Worm (Caenorhabditis elegans) whole organism, late embryonic: ENCODE measurements around the gene rpb-9.

Experiments
- ahr-1 ChIP-seq: sonication (generic microtip); optimal IDR thresholded peaks from 2 replicates; lab custom pipeline; 2016; ENCODE audit warnings: missing genetic modification characterization, missing compliant biosample characterization
- ama-1 ChIP-seq: fragments of 150-350 bp; optimal IDR thresholded peaks from 2 replicates; lab custom pipeline; 2014
- ceh-14 ChIP-seq: sonication (generic microtip); optimal IDR thresholded peaks from 2 replicates; lab custom pipeline; 2016; ENCODE audit warnings: missing genotype, missing genetic modification characterization, missing compliant biosample characterization
- ceh-9 ChIP-seq: sonication (generic microtip); optimal IDR thresholded peaks from 2 replicates; lab custom pipeline; 2016; ENCODE audit warnings: mild to moderate bottlenecking, missing genetic modification characterization, inconsistent platforms, missing compliant biosample characterization
- ets-4 ChIP-seq: sonication (generic microtip); optimal IDR thresholded peaks from 2 replicates; lab custom pipeline; 2016; ENCODE audit warnings: missing genetic modification characterization, missing compliant biosample characterization
- fkh-10 ChIP-seq: fragments of 150-350 bp; optimal IDR thresholded peaks from 2 replicates; lab custom pipeline; 2014; ENCODE audit warnings: missing biosample characterization, missing genetic modification reagents, missing genetic modification characterization
- lin-11 ChIP-seq: fragments of 200-800 bp; sonication (Bioruptor generic); optimal IDR thresholded peaks from 2 replicates; lab custom pipeline; 2018; ENCODE audit warnings: mild to moderate bottlenecking, missing genetic modification characterization, missing compliant biosample characterization
- pag-3 ChIP-seq: sonication (generic microtip); optimal IDR thresholded peaks from 2 replicates; lab custom pipeline; 2016; ENCODE audit warnings: missing compliant biosample characterization, missing genetic modification characterization, borderline replicate concordance
- pat-9 ChIP-seq: fragments of 200-800 bp; sonication (Bioruptor generic); optimal IDR thresholded peaks from 2 replicates; lab custom pipeline; 2018; ENCODE audit warnings: mild to moderate bottlenecking, missing genetic modification characterization, moderate library complexity, missing compliant biosample characterization
- ref-2 ChIP-seq: sonication (generic microtip); optimal IDR thresholded peaks from 2 replicates; lab custom pipeline; 2016; ENCODE audit warnings: missing genetic modification characterization, missing compliant biosample characterization
- sox-4 ChIP-seq: sonication (generic microtip); optimal IDR thresholded peaks from 2 replicates; lab custom pipeline; 2017; ENCODE audit warnings: mild to moderate bottlenecking, missing genetic modification characterization, inconsistent platforms, missing compliant biosample characterization
- tbx-2 ChIP-seq: sonication (generic microtip); optimal IDR thresholded peaks from 2 replicates; lab custom pipeline; 2016; ENCODE audit warnings: missing genetic modification characterization, missing compliant biosample characterization
- unc-42 ChIP-seq: sonication (generic microtip); optimal IDR thresholded peaks from 2 replicates; lab custom pipeline; 2016; ENCODE audit warnings: missing genotype, missing genetic modification characterization, missing compliant biosample characterization
- unc-86 ChIP-seq: sonication (generic microtip); optimal IDR thresholded peaks from 2 replicates; lab custom pipeline; 2016; ENCODE audit warnings: missing genetic modification characterization, missing compliant biosample characterization

ce11 chrV:8013901-8014388, 1.8 kb upstream of the rpb-9 start, which contains the start of gene Y97E10AR.6:
- TF ChIP-seq sox-4 (tag; lab: Kevin White, UChicago) = no peak
- TF ChIP-seq unc-42 (tag; lab: Kevin White, UChicago) = peak; percentile 30
- TF ChIP-seq ahr-1 = no peak
- no peak for TF ChIP-seq fkh-10 (GFP tag; lab: Kevin White, UChicago)
- no peak for TF ChIP-seq pag-3 (tag; lab: Kevin White, UChicago)
- no peak for TF ChIP-seq ama-1 (lab: Kevin White, UChicago)
- TF ChIP-seq ets-4 (tag; lab: Kevin White, UChicago) = no peak
- no peak for TF ChIP-seq ceh-14 (tag; lab: Kevin White, UChicago)
- TF ChIP-seq lin-11 (tag; lab: Kevin White, UChicago) = no peak
- TF ChIP-seq tbx-2 (tag; lab: Kevin White, UChicago) = no peak
- TF ChIP-seq pat-9 = no peak
- TF ChIP-seq ref-2 (tag; lab: Kevin White, UChicago) = no peak
- TF ChIP-seq unc-86 (tag; lab: Kevin White, UChicago) = no peak
- no peak for TF ChIP-seq ceh-9 (tag; lab: Kevin White, UChicago)
